Worm (Caenorhabditis elegans) whole organism, L3 larva: Measurements from ENCODE around the gene asm-1.

Source experiments
- ama-1 ChIP-seq: fragments of 150-350 bp; optimal IDR thresholded peaks from 2 replicates; lab custom pipeline; 2018
- ceh-16 ChIP-seq: sonication (generic microtip); optimal IDR thresholded peaks from 2 replicates; lab custom pipeline; 2017; ENCODE audit warnings: missing biosample characterization, missing genetic modification characterization
- ceh-28 ChIP-seq: fragments of 150-350 bp; optimal IDR thresholded peaks from 2 replicates; lab custom pipeline; 2014; ENCODE audit warnings: missing biosample characterization, missing genetic modification reagents, missing genetic modification characterization
- ceh-9 ChIP-seq: sonication (generic microtip); optimal IDR thresholded peaks from 2 replicates; lab custom pipeline; 2018; ENCODE audit warnings: missing biosample characterization, missing genetic modification characterization
- daf-12 ChIP-seq: fragments of 150-350 bp; optimal IDR thresholded peaks from 2 replicates; lab custom pipeline; 2014; ENCODE audit warnings: missing biosample characterization, missing genetic modification reagents, missing genetic modification characterization
- egl-27 ChIP-seq: sonication (generic microtip); optimal IDR thresholded peaks from 4 replicates; lab custom pipeline; 2017; ENCODE audit warnings: missing biosample characterization, missing genetic modification reagents, missing genetic modification characterization
- elt-1 ChIP-seq: fragments of 150-350 bp; optimal IDR thresholded peaks from 2 replicates; lab custom pipeline; 2014; ENCODE audit warnings: missing biosample characterization, missing genetic modification characterization
- elt-2 ChIP-seq: sonication (generic microtip); optimal IDR thresholded peaks from 2 replicates; lab custom pipeline; 2016; ENCODE audit warnings: missing genetic modification reagents, mild to moderate bottlenecking, missing genetic modification characterization, missing compliant biosample characterization
- elt-3 ChIP-seq, 3 experiments: fragments of 150-350 bp in 1 of 3; sonication (generic microtip) in 2 of 3; optimal IDR thresholded peaks; 2 replicates in 2 of 3; 4 replicates in 1 of 3; lab custom pipeline; 2014 to 2017; ENCODE audit warnings: missing biosample characterization in 3 of 3, missing genetic modification characterization in 3 of 3
- fkh-2 ChIP-seq: fragments of 150-350 bp; optimal IDR thresholded peaks from 2 replicates; lab custom pipeline; 2014; ENCODE audit warnings: missing biosample characterization, missing genetic modification reagents, missing genetic modification characterization
- fos-1 ChIP-seq: fragments of 150-350 bp; optimal IDR thresholded peaks from 2 replicates; lab custom pipeline; 2014; ENCODE audit warnings: missing biosample characterization, missing genetic modification characterization
- jun-1 ChIP-seq: fragments of 150-350 bp; optimal IDR thresholded peaks from 2 replicates; lab custom pipeline; 2014; ENCODE audit warnings: missing biosample characterization, missing genetic modification reagents, missing genetic modification characterization
- lin-15B ChIP-seq: fragments of 150-350 bp; optimal IDR thresholded peaks from 2 replicates; lab custom pipeline; 2014; ENCODE audit warnings: missing biosample characterization, missing genetic modification characterization
- lin-39 ChIP-seq: fragments of 150-350 bp; optimal IDR thresholded peaks from 2 replicates; lab custom pipeline; 2018; ENCODE audit warnings: missing biosample characterization, missing genetic modification reagents, missing genetic modification characterization
- lsy-12 ChIP-seq: sonication (generic microtip); optimal IDR thresholded peaks from 2 replicates; lab custom pipeline; 2016; ENCODE audit warnings: mild to moderate bottlenecking, missing genetic modification characterization, missing compliant biosample characterization
- mdl-1 ChIP-seq: fragments of 150-350 bp; optimal IDR thresholded peaks from 2 replicates; lab custom pipeline; 2014; ENCODE audit warnings: missing biosample characterization, missing genetic modification characterization
- mml-1 ChIP-seq: fragments of 150-350 bp; sonication (generic microtip); optimal IDR thresholded peaks from 3 replicates; lab custom pipeline; 2014; ENCODE audit warnings: missing biosample characterization, missing genetic modification characterization
- nfya-1 ChIP-seq: sonication (generic microtip); optimal IDR thresholded peaks from 2 replicates; lab custom pipeline; 2017; ENCODE audit warnings: missing genetic modification characterization, mild to moderate bottlenecking, missing compliant biosample characterization, antibody characterized with exemption, moderate library complexity; ENCODE audit not compliant: insufficient read depth
- nhr-11 ChIP-seq: fragments of 150-350 bp; optimal IDR thresholded peaks from 2 replicates; lab custom pipeline; 2014; ENCODE audit warnings: missing biosample characterization, missing genetic modification characterization
- nhr-23 ChIP-seq: fragments of 150-350 bp; optimal IDR thresholded peaks from 2 replicates; lab custom pipeline; 2014; ENCODE audit warnings: missing biosample characterization, missing genetic modification reagents, missing genetic modification characterization
- nhr-237 ChIP-seq: fragments of 150-350 bp; optimal IDR thresholded peaks from 2 replicates; lab custom pipeline; 2014; ENCODE audit warnings: missing biosample characterization, missing genetic modification characterization
- nhr-25 ChIP-seq: sonication (generic microtip); optimal IDR thresholded peaks from 2 replicates; lab custom pipeline; 2017; ENCODE audit warnings: missing biosample characterization, missing genetic modification characterization
- nhr-43 ChIP-seq: sonication (generic microtip); optimal IDR thresholded peaks from 2 replicates; lab custom pipeline; 2016; ENCODE audit warnings: mild to moderate bottlenecking, missing genetic modification characterization, missing compliant biosample characterization; ENCODE audit not compliant: poor library complexity, severe bottlenecking
- nhr-67 ChIP-seq: fragments of 150-350 bp; optimal IDR thresholded peaks from 2 replicates; lab custom pipeline; 2014; ENCODE audit warnings: missing biosample characterization, missing genetic modification characterization
- sea-2 ChIP-seq: fragments of 150-350 bp; sonication (generic microtip); optimal IDR thresholded peaks from 4 replicates; lab custom pipeline; 2014; ENCODE audit warnings: missing biosample characterization, missing genetic modification reagents, missing genetic modification characterization
- skn-1 ChIP-seq: fragments of 150-350 bp; optimal IDR thresholded peaks from 2 replicates; lab custom pipeline; 2014; ENCODE audit warnings: missing biosample characterization, missing genetic modification characterization
- snpc-4 ChIP-seq: fragments of 150-350 bp; optimal IDR thresholded peaks from 2 replicates; lab custom pipeline; 2014; ENCODE audit warnings: missing biosample characterization, missing genetic modification characterization
- tbx-2 ChIP-seq: sonication (generic microtip); optimal IDR thresholded peaks from 2 replicates; lab custom pipeline; 2016; ENCODE audit warnings: mild to moderate bottlenecking, missing genetic modification characterization, missing compliant biosample characterization
- unc-39 ChIP-seq: sonication (generic microtip); optimal IDR thresholded peaks from 4 replicates; lab custom pipeline; 2017; ENCODE audit warnings: missing biosample characterization, missing genetic modification characterization
- unc-62 ChIP-seq: fragments of 150-350 bp; sonication (generic microtip); optimal IDR thresholded peaks from 4 replicates; lab custom pipeline; 2014; ENCODE audit warnings: missing biosample characterization, missing genetic modification reagents, missing genetic modification characterization
- ztf-11 ChIP-seq: fragments of 150-350 bp; optimal IDR thresholded peaks from 2 replicates; lab custom pipeline; 2014; ENCODE audit warnings: missing biosample characterization, missing genetic modification characterization
- ztf-4 ChIP-seq: fragments of 150-350 bp; optimal IDR thresholded peaks from 2 replicates; lab custom pipeline; 2014; ENCODE audit warnings: missing biosample characterization, missing genetic modification characterization

The asm-1 gene

ce11 chrII:6909568-6910122 is at the start of gene asm-1:
asm-1 (plus strand) TSS chrII:6910072.
- no peak for TF ChIP-seq nfya-1 (tag; lab: Kevin White, UChicago)
- TF ChIP-seq elt-2 (tag; lab: Kevin White, UChicago): peak; percentile 26

- TF ChIP-seq elt-3 (tag; optimal IDR thresholded peaks at IDR 0.05; lab: Kevin White, UChicago): no peak
- TF ChIP-seq mdl-1: no peak
- no peak for TF ChIP-seq elt-2 (tag; lab: Kevin White, UChicago)
- no peak for TF ChIP-seq ceh-16 (tag; lab: Kevin White, UChicago)
- no peak for TF ChIP-seq elt-1
- TF ChIP-seq tbx-2 (tag; lab: Kevin White, UChicago): no peak
- TF ChIP-seq ceh-28 (tag; lab: Kevin White, UChicago): no peak
- TF ChIP-seq snpc-4 (tag; lab: Kevin White, UChicago): no peak
- TF ChIP-seq fos-1 (tag; lab: Kevin White, UChicago): no peak
- no peak for TF ChIP-seq unc-39 (tag; lab: Kevin White, UChicago)
- no peak for TF ChIP-seq ama-1
- no peak for TF ChIP-seq nhr-25 (tag; lab: Kevin White, UChicago)
- TF ChIP-seq daf-12: no peak
- TF ChIP-seq lsy-12: no peak
- no peak for TF ChIP-seq egl-27 (tag; lab: Kevin White, UChicago)
Measured at ce11 chrII:6863652-6864051, 46.2 kb upstream of the asm-1 start, which contains the start of gene aff-1. aff-1 (minus strand) TSS chrII:6863752.

- peak; percentile 17 for TF ChIP-seq nfya-1 (tag; lab: Kevin White, UChicago)
- no peak for TF ChIP-seq mml-1 (tag; lab: Kevin White, UChicago)
Measured at ce11 chrII:6870803-6871202, 39.1 kb upstream of the asm-1 start, which contains the start of gene clhm-1. clhm-1 (minus strand) TSS chrII:6871009.

- no peak for TF ChIP-seq nhr-237 (tag; lab: Kevin White, UChicago)
- no peak for TF ChIP-seq unc-39 (tag; lab: Kevin White, UChicago)
- TF ChIP-seq nfya-1 (tag; lab: Kevin White, UChicago): no peak
- no peak for TF ChIP-seq mdl-1
- no peak for TF ChIP-seq skn-1 (tag; lab: Kevin White, UChicago)
- no peak for TF ChIP-seq nhr-43 (tag; lab: Kevin White, UChicago)
- no peak for TF ChIP-seq egl-27 (tag; lab: Kevin White, UChicago)
- TF ChIP-seq ztf-11: no peak
- TF ChIP-seq lin-15B (tag; lab: Kevin White, UChicago): no peak
- TF ChIP-seq, all 47 proteins: peak for 0
Measured at ce11 chrII:6872493-6872892, 37.4 kb upstream of the asm-1 start, which contains the start of gene C44B7.5. C44B7.5 (minus strand) TSS chrII:6872593.

- TF ChIP-seq nhr-67 (tag; lab: Kevin White, UChicago): no peak
- TF ChIP-seq lin-39 (tag; lab: Kevin White, UChicago): no peak
- TF ChIP-seq ceh-9 (tag; lab: Kevin White, UChicago): no peak
- no peak for TF ChIP-seq nhr-23 (tag; lab: Kevin White, UChicago)
- no peak for TF ChIP-seq jun-1 (tag; lab: Kevin White, UChicago)
Measured at ce11 chrII:6876957-6877356, 32.9 kb upstream of the asm-1 start, which contains the start of gene slc-36.5. slc-36.5 (minus strand) TSS chrII:6877057.

- TF ChIP-seq unc-62 (GFP tag; lab: Kevin White, UChicago) (no peak), nhr-23 (tag; lab: Kevin White, UChicago) (no peak), ama-1 (no peak), sea-2 (GFP tag; lab: Kevin White, UChicago) (no peak), lin-39 (tag; lab: Kevin White, UChicago) (no peak), tbx-2 (tag; lab: Kevin White, UChicago) (no peak), daf-12 (no peak), nhr-11 (tag; lab: Kevin White, UChicago) (no peak), ztf-4 (tag; lab: Kevin White, UChicago) (no peak), fkh-2 (tag; lab: Kevin White, UChicago) (no peak)
Measured at ce11 chrII:6877881-6878280, 32.0 kb upstream of the asm-1 start.
